Fruit fly (Drosophila melanogaster) whole organism, embryonic: ENCODE data around the gene beat-IIIc.
A peak's percentile ranks its signal among the peaks of the same experiment; 100 is the strongest.

ENCODE experiments used
- Abd-B ChIP-seq: fragments of 200-800 bp; sonication (Bioruptor generic); optimal IDR thresholded peaks from 2 replicates; lab custom pipeline; 2018; ENCODE audit warnings: missing biosample characterization, mild to moderate bottlenecking, missing genetic modification characterization, moderate library complexity
- Antp ChIP-seq: fragments of 200-800 bp; sonication (Bioruptor generic); optimal IDR thresholded peaks from 3 replicates; lab custom pipeline; 2016; ENCODE audit warnings: missing biosample characterization, missing genetic modification characterization
- Atf3 ChIP-seq: fragments of 200-800 bp; sonication (Bioruptor generic); optimal IDR thresholded peaks from 3 replicates; lab custom pipeline; 2016; ENCODE audit warnings: missing biosample characterization, missing genetic modification characterization
- Awh ChIP-seq: fragments of 200-800 bp; sonication (Bioruptor generic); IDR thresholded peaks from 2 replicates; pipeline ENCODE4, ENCODE4 v1.3.6; 2022; ENCODE audit warnings: missing biosample characterization, missing genetic modification characterization
- Bgb ChIP-seq: fragments of 200-800 bp; sonication (Bioruptor generic); IDR thresholded peaks from 2 replicates; pipeline ENCODE4 v1.3.6; 2022; ENCODE audit warnings: missing biosample characterization, missing genetic modification characterization; ENCODE audit not compliant: partially characterized antibody
- BtbVII ChIP-seq: fragments of 200-800 bp; sonication (Bioruptor generic); optimal IDR thresholded peaks from 3 replicates; lab custom pipeline; 2017; ENCODE audit warnings: missing biosample characterization, mild to moderate bottlenecking, missing genetic modification characterization
- CG18619 ChIP-seq: fragments of 200-800 bp; sonication (Bioruptor generic); optimal IDR thresholded peaks from 3 replicates; lab custom pipeline; 2017; ENCODE audit warnings: missing biosample characterization, mild to moderate bottlenecking, missing genetic modification characterization
- CG2678 ChIP-seq: fragments of 200-800 bp; sonication (Bioruptor generic); optimal IDR thresholded peaks from 3 replicates; lab custom pipeline; 2019; ENCODE audit warnings: missing biosample characterization, mild to moderate bottlenecking, missing genetic modification characterization, moderate library complexity
- CG30403 ChIP-seq: fragments of 200-800 bp; sonication (Bioruptor generic); optimal IDR thresholded peaks from 3 replicates; lab custom pipeline; 2016; ENCODE audit warnings: missing biosample characterization, missing genetic modification characterization
- CG31365 ChIP-seq: fragments of 200-800 bp; sonication (Bioruptor generic); optimal IDR thresholded peaks from 2 replicates; lab custom pipeline; 2018; ENCODE audit warnings: missing biosample characterization, mild to moderate bottlenecking, missing genetic modification characterization
- CG33213 ChIP-seq: fragments of 200-800 bp; sonication (Bioruptor generic); optimal IDR thresholded peaks from 3 replicates; lab custom pipeline; 2016; ENCODE audit warnings: missing biosample characterization, missing genetic modification characterization
- CG3726 ChIP-seq: fragments of 200-800 bp; sonication (Bioruptor generic); IDR thresholded peaks from 3 replicates; pipeline ENCODE4, ENCODE4 v1.3.6; 2022; ENCODE audit warnings: missing biosample characterization, missing genetic modification characterization
- CG5245 ChIP-seq: fragments of 200-800 bp; sonication (Bioruptor generic); optimal IDR thresholded peaks from 3 replicates; lab custom pipeline; 2016; ENCODE audit warnings: missing biosample characterization, missing genetic modification characterization
- CG6689 ChIP-seq: fragments of 200-800 bp; sonication (Bioruptor generic); IDR thresholded peaks from 2 replicates; pipeline ENCODE4 v1.3.6; 2022; ENCODE audit warnings: missing biosample characterization, missing genetic modification characterization
- CG6791 ChIP-seq: fragments of 200-800 bp; sonication (Bioruptor generic); IDR thresholded peaks from 3 replicates; pipeline ENCODE4 v1.3.6; 2022; ENCODE audit warnings: missing biosample characterization, missing genetic modification characterization; ENCODE audit not compliant: partially characterized antibody
- CG7357 ChIP-seq: fragments of 200-800 bp; sonication (Bioruptor generic); IDR thresholded peaks from 3 replicates; pipeline ENCODE4 v1.3.6; 2022; ENCODE audit warnings: missing biosample characterization, missing genetic modification characterization
- CG7372 ChIP-seq: fragments of 200-800 bp; sonication (Bioruptor generic); IDR thresholded peaks from 2 replicates; pipeline ENCODE4 v1.3.6; 2022; ENCODE audit warnings: missing biosample characterization, missing genetic modification characterization
- CG8089 ChIP-seq: fragments of 200-800 bp; sonication (Bioruptor generic); optimal IDR thresholded peaks from 3 replicates; lab custom pipeline; 2016; ENCODE audit warnings: missing biosample characterization, missing genetic modification characterization
- CG8359 ChIP-seq: fragments of 200-800 bp; sonication (Bioruptor generic); optimal IDR thresholded peaks from 2 replicates; lab custom pipeline; 2017; ENCODE audit warnings: missing biosample characterization, mild to moderate bottlenecking, missing genetic modification characterization, borderline replicate concordance
- Camta ChIP-seq: fragments of 200-800 bp; sonication (Bioruptor generic); optimal IDR thresholded peaks from 2 replicates; lab custom pipeline; 2016; ENCODE audit warnings: missing biosample characterization, missing genetic modification characterization
- Dip3 ChIP-seq: fragments of 200-800 bp; sonication (Bioruptor generic); optimal IDR thresholded peaks from 3 replicates; lab custom pipeline; 2016; ENCODE audit warnings: missing biosample characterization, missing genetic modification characterization
- Doc3 ChIP-seq: fragments of 200-800 bp; sonication (Bioruptor generic); IDR thresholded peaks from 3 replicates; pipeline ENCODE4 v1.3.6; 2022; ENCODE audit warnings: missing biosample characterization, missing genetic modification characterization; ENCODE audit not compliant: partially characterized antibody
- Elba2 ChIP-seq: fragments of 200-800 bp; sonication (Bioruptor generic); optimal IDR thresholded peaks from 3 replicates; lab custom pipeline; 2016; ENCODE audit warnings: missing biosample characterization, missing genetic modification characterization
- cad ChIP-seq: fragments of >200 bp; optimal IDR thresholded peaks from 2 replicates; lab custom pipeline; 2017; ENCODE audit warnings: missing biosample characterization, missing genetic modification characterization
- cas ChIP-seq: fragments of 200-800 bp; sonication (Bioruptor generic); IDR thresholded peaks from 2 replicates; pipeline ENCODE4 v1.3.6; 2022; ENCODE audit warnings: missing biosample characterization, missing genetic modification characterization
- cwo ChIP-seq: fragments of 200-800 bp; sonication (Bioruptor generic); optimal IDR thresholded peaks from 3 replicates; lab custom pipeline; 2017; ENCODE audit warnings: missing biosample characterization, missing genetic modification characterization, mild to moderate bottlenecking, moderate library complexity, missing genetic modification reagents
- ems ChIP-seq: fragments of 200-800 bp; sonication (Bioruptor generic); optimal IDR thresholded peaks from 3 replicates; lab custom pipeline; 2016; ENCODE audit warnings: missing biosample characterization, missing genetic modification characterization
- fd102C ChIP-seq: fragments of 200-800 bp; sonication (Bioruptor generic); optimal IDR thresholded peaks from 2 replicates; lab custom pipeline; 2018; ENCODE audit warnings: missing biosample characterization, mild to moderate bottlenecking, missing genetic modification characterization, moderate library complexity
- gce ChIP-seq: fragments of 200-800 bp; sonication (Bioruptor generic); IDR thresholded peaks from 3 replicates; pipeline ENCODE4 v1.3.6; 2022; ENCODE audit warnings: missing biosample characterization, missing genetic modification characterization
- gcm2 ChIP-seq: fragments of 200-800 bp; sonication (Bioruptor generic); optimal IDR thresholded peaks from 2 replicates; lab custom pipeline; 2016; ENCODE audit warnings: missing biosample characterization, missing genetic modification characterization
- gem ChIP-seq: fragments of 200-800 bp; sonication (Bioruptor generic); optimal IDR thresholded peaks from 2 replicates; lab custom pipeline; 2019; ENCODE audit warnings: missing biosample characterization, mild to moderate bottlenecking, missing genetic modification characterization, moderate library complexity
- grau ChIP-seq: fragments of 200-800 bp; optimal IDR thresholded peaks from 3 replicates; lab custom pipeline; 2019; ENCODE audit warnings: missing biosample characterization, mild to moderate bottlenecking, missing genetic modification characterization, moderate library complexity
- gsb-n ChIP-seq: fragments of 200-800 bp; sonication (Bioruptor generic); optimal IDR thresholded peaks from 3 replicates; lab custom pipeline; 2018; ENCODE audit warnings: missing biosample characterization, mild to moderate bottlenecking, missing genetic modification characterization
- hth ChIP-seq: fragments of >200 bp; optimal IDR thresholded peaks from 2 replicates; lab custom pipeline; 2017; ENCODE audit warnings: inconsistent platforms
- ind ChIP-seq: fragments of 200-800 bp; sonication (Bioruptor generic); optimal IDR thresholded peaks from 3 replicates; lab custom pipeline; 2016; ENCODE audit warnings: missing biosample characterization, missing genetic modification characterization
- lov ChIP-seq, 2 experiments: fragments of 200-800 bp in 1 of 2; fragments of >200 bp in 1 of 2; sonication (Bioruptor generic) in 1 of 2; IDR thresholded peaks in 1 of 2; optimal IDR thresholded peaks in 1 of 2; 2 replicates in 1 of 2; 3 replicates in 1 of 2; pipeline versions ENCODE4 v1.3.6 to Lab custom; 2017 to 2022; ENCODE audit warnings: missing biosample characterization in 1 of 2, missing genetic modification characterization in 1 of 2
- otp ChIP-seq: fragments of 200-800 bp; sonication (Bioruptor generic); IDR thresholded peaks from 3 replicates; pipeline ENCODE4, ENCODE4 v1.3.6; 2022; ENCODE audit warnings: missing biosample characterization, missing genetic modification characterization
- peb ChIP-seq: fragments of 200-800 bp; sonication (Bioruptor generic); IDR thresholded peaks from 2 replicates; pipeline ENCODE4 v1.3.6; 2022; ENCODE audit warnings: missing biosample characterization, missing genetic modification characterization
- pros ChIP-seq: fragments of 200-800 bp; sonication (Bioruptor generic); optimal IDR thresholded peaks from 3 replicates; lab custom pipeline; 2019; ENCODE audit warnings: missing biosample characterization, mild to moderate bottlenecking, missing genetic modification characterization, moderate library complexity
- row ChIP-seq: fragments of 200-800 bp; sonication (Bioruptor generic); IDR thresholded peaks from 3 replicates; pipeline ENCODE4 v1.3.6; 2022; ENCODE audit warnings: missing biosample characterization, missing genetic modification characterization
- scrt ChIP-seq: fragments of 200-800 bp; sonication (Bioruptor generic); optimal IDR thresholded peaks from 2 replicates; lab custom pipeline; 2018; ENCODE audit warnings: missing biosample characterization, mild to moderate bottlenecking, missing genetic modification characterization, moderate library complexity
- sens ChIP-seq: fragments of 200-800 bp; sonication (Bioruptor generic); peaks from one replicate; lab custom pipeline; 2016; ENCODE audit warnings: missing biosample characterization, missing genetic modification characterization
- sens-2 ChIP-seq: fragments of 200-800 bp; sonication (Bioruptor generic); IDR thresholded peaks from 2 replicates; pipeline ENCODE4 v1.3.6; 2022; ENCODE audit warnings: missing biosample characterization, missing genetic modification characterization
- sisA ChIP-seq: fragments of 200-800 bp; sonication (Bioruptor generic); IDR thresholded peaks from 2 replicates; pipeline ENCODE4 v1.3.6; 2022; ENCODE audit warnings: missing biosample characterization, missing genetic modification characterization
- stwl ChIP-seq: fragments of 200-800 bp; sonication (Bioruptor generic); optimal IDR thresholded peaks from 3 replicates; lab custom pipeline; 2018; ENCODE audit warnings: missing biosample characterization, mild to moderate bottlenecking, missing genetic modification characterization, moderate library complexity
- tin ChIP-seq: fragments of 200-800 bp; sonication (Bioruptor generic); optimal IDR thresholded peaks from 3 replicates; lab custom pipeline; 2016; ENCODE audit warnings: missing biosample characterization, missing genetic modification characterization
- twi ChIP-seq: fragments of 200-800 bp; optimal IDR thresholded peaks from 2 replicates; lab custom pipeline; 2019; ENCODE audit warnings: missing biosample characterization, mild to moderate bottlenecking, missing genetic modification characterization, moderate library complexity
- wor ChIP-seq: fragments of 200-800 bp; sonication (Bioruptor generic); IDR thresholded peaks from 2 replicates; pipeline ENCODE4 v1.3.6; 2022; ENCODE audit warnings: missing biosample characterization, missing genetic modification characterization
- zfh2 ChIP-seq: fragments of 200-800 bp; sonication (Bioruptor generic); optimal IDR thresholded peaks from 2 replicates; lab custom pipeline; 2016; ENCODE audit warnings: missing biosample characterization, missing genetic modification characterization

The beat-IIIc gene

DNA sequence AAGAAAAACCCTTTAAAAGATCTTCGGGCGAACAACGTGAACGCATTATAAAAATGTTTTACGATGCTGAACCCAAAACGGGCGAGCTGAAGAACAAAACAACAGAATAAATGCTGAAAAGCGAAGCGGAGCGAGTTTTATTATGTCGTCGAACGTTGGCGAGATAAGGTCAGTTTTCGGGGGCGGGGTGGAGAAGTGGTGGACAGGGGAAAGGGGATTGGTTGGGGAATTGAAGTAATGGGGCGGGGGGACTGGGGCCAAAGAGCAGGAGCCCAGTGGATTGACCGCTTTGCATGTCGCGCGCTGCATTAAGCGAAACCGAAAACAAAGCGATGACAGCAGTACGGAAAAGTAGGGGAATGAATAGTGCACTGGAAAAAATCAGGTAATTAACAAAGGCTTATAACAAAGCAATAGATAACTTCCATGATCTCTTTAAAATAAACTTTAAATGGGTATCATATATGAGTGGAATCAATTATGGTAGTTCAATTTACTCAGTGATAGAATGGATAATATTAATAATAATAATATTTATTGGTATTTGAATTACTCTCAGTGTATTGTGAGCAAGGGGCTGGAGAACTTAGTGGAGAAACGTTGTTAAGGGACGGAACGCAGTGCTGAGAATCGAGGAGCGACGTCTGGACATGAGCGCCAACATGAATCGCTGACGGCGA, 17.3 kb downstream of the beat-IIIc start (continued):
- TF ChIP-seq sisA (GFP tag; lab: Robert Waterston, UW) (peak; percentile 45), scrt (peak; percentile 11), Camta (GFP tag; lab: Kevin White, UChicago) (peak; percentile 30), BtbVII (GFP tag; lab: Kevin White, UChicago) (peak; percentile 20), CG31365 (tag; lab: Kevin White, UChicago) (no peak), Dip3 (GFP tag; lab: Kevin White, UChicago) (no peak), Awh (GFP tag; lab: Robert Waterston, UW) (no peak), row (GFP tag; lab: Robert Waterston, UW) (no peak; the same call in 1 of the 3 replicates), gcm2 (GFP tag; lab: Kevin White, UChicago) (no peak), stwl (tag; lab: Kevin White, UChicago) (peak; percentile 22), Elba2 (GFP tag; lab: Kevin White, UChicago) (no peak), Abd-B (peak; percentile 43), Antp (GFP tag; lab: Kevin White, UChicago) (no peak), CG7372 (no peak), CG30403 (GFP tag; lab: Kevin White, UChicago) (peak; percentile 32), tin (GFP tag; lab: Kevin White, UChicago) (peak; percentile 55), pros (GFP tag; lab: Kevin White, UChicago) (no peak), cas (GFP tag; lab: Robert Waterston, UW) (no peak), CG5245 (GFP tag; lab: Kevin White, UChicago) (peak; percentile 55), cwo (no peak), grau (tag; lab: Kevin White, UChicago) (peak; percentile 35), twi (tag; lab: Kevin White, UChicago) (peak; percentile 37), CG8359 (GFP tag; lab: Kevin White, UChicago) (peak; percentile 56), ind (GFP tag; lab: Kevin White, UChicago) (peak; percentile 45), CG3726 (GFP tag; lab: Robert Waterston, UW) (0 out of 3 replicates have a peak, but pooled peaks have one; percentile 48), Atf3 (GFP tag; lab: Kevin White, UChicago) (no peak), hth (lab: Kevin White, UChicago) (no peak), CG6791 (no peak), CG2678 (peak; percentile 79), ems (GFP tag; lab: Kevin White, UChicago) (no peak), sens-2 (GFP tag; lab: Robert Waterston, UW) (no peak), otp (GFP tag; lab: Robert Waterston, UW) (0 out of 3 replicates have a peak, but pooled peaks have one; percentile 45), wor (GFP tag; lab: Robert Waterston, UW) (peak; percentile 49; the same call in 1 of the 2 replicates), CG33213 (GFP tag; lab: Kevin White, UChicago) (no peak), CG7357 (GFP tag; lab: Robert Waterston, UW) (no peak; the same call in 2 of the 3 replicates), lov (optimal IDR thresholded peaks at IDR 0.05; lab: Kevin White, UChicago) (no peak), lov (GFP tag; IDR thresholded peaks at IDR 0.05; lab: Robert Waterston, UW) (no peak; the same call in 2 of the 3 replicates), gsb-n (tag; lab: Kevin White, UChicago) (peak; percentile 54), CG6689 (GFP tag; lab: Robert Waterston, UW) (peak; percentile 76), peb (peak; percentile 57; the same call in 1 of the 2 replicates), gem (peak; percentile 55), Doc3 (GFP tag; lab: Robert Waterston, UW) (no peak), cad (GFP tag; lab: Kevin White, UChicago) (no peak), sens (GFP tag; lab: Kevin White, UChicago) (peak; percentile 85), CG8089 (GFP tag; lab: Kevin White, UChicago) (no peak), fd102C (no peak), gce (peak; percentile 24; the same call in 1 of the 3 replicates), zfh2 (GFP tag; lab: Kevin White, UChicago) (no peak), CG18619 (GFP tag; lab: Kevin White, UChicago) (no peak), Bgb (no peak)
